Worm (Caenorhabditis elegans) whole organism, L1 larva: ENCODE measurements around the gene rad-54.B.

Source experiments
- C34B4.2 ChIP-seq: sonication (generic microtip); optimal IDR thresholded peaks from 2 replicates; lab custom pipeline; 2017; ENCODE audit warnings: mild to moderate bottlenecking, missing genetic modification characterization, missing compliant biosample characterization
- F16B12.6 ChIP-seq: fragments of 150-350 bp; optimal IDR thresholded peaks from 2 replicates; lab custom pipeline; 2014; ENCODE audit warnings: missing biosample characterization, missing genetic modification characterization
- aha-1 ChIP-seq: fragments of 150-350 bp; optimal IDR thresholded peaks from 2 replicates; lab custom pipeline; 2014; ENCODE audit warnings: missing biosample characterization, missing genetic modification characterization
- alr-1 ChIP-seq: fragments of 200-800 bp; sonication (Bioruptor generic); optimal IDR thresholded peaks from 2 replicates; lab custom pipeline; 2018; ENCODE audit warnings: borderline replicate concordance, mild to moderate bottlenecking, missing genetic modification characterization, missing compliant biosample characterization
- ceh-8 ChIP-seq: fragments of 200-800 bp; sonication (Bioruptor generic); optimal IDR thresholded peaks from 2 replicates; lab custom pipeline; 2018; ENCODE audit warnings: mild to moderate bottlenecking, missing genetic modification characterization, moderate library complexity, missing compliant biosample characterization
- ceh-82 ChIP-seq, 3 experiments: fragments of 150-350 bp in 1 of 3; sonication (generic microtip) in 2 of 3; optimal IDR thresholded peaks; 2 replicates each; lab custom pipeline; 2014 to 2017; ENCODE audit warnings: missing biosample characterization in 3 of 3, missing genetic modification characterization in 3 of 3
- ceh-88 ChIP-seq: fragments of 200-800 bp; sonication (Bioruptor generic); IDR thresholded peaks from 2 replicates; pipeline ENCODE4 v1.3.6; 2022; ENCODE audit warnings: missing genetic modification characterization, missing compliant biosample characterization
- ceh-90 ChIP-seq: sonication (generic microtip); optimal IDR thresholded peaks from 2 replicates; lab custom pipeline; 2016; ENCODE audit warnings: missing genetic modification characterization, missing compliant biosample characterization
- ces-1 ChIP-seq: fragments of 150-350 bp; optimal IDR thresholded peaks from 2 replicates; lab custom pipeline; 2014; ENCODE audit warnings: missing biosample characterization, missing genetic modification reagents, missing genetic modification characterization
- dpl-1 ChIP-seq, 3 experiments: fragments of 150-350 bp in 2 of 3; sonication (generic microtip) in 1 of 3; optimal IDR thresholded peaks; 2 replicates each; lab custom pipeline; 2014 to 2017; ENCODE audit warnings: missing biosample characterization in 3 of 3, missing genetic modification characterization in 3 of 3, missing genetic modification reagents in 3 of 3
- dsc-1 ChIP-seq: sonication (generic microtip); optimal IDR thresholded peaks from 2 replicates; lab custom pipeline; 2016; ENCODE audit warnings: mild to moderate bottlenecking, missing genetic modification characterization, missing compliant biosample characterization
- efl-3 ChIP-seq: fragments of 200-800 bp; sonication (Bioruptor generic); optimal IDR thresholded peaks from 2 replicates; lab custom pipeline; 2018; ENCODE audit warnings: mild to moderate bottlenecking, missing genetic modification characterization, missing compliant biosample characterization
- egl-13 ChIP-seq: sonication (generic microtip); optimal IDR thresholded peaks from 2 replicates; lab custom pipeline; 2016; ENCODE audit warnings: missing genotype, missing genetic modification reagents, missing genetic modification characterization, missing compliant biosample characterization
- elt-3 ChIP-seq, 6 experiments: fragments of 150-350 bp in 1 of 6; sonication (generic microtip); optimal IDR thresholded peaks; 2 replicates each; lab custom pipeline; 2017 to 2018; ENCODE audit warnings: missing biosample characterization in 6 of 6, missing genetic modification characterization in 6 of 6, inconsistent platforms in 1 of 6
- fkh-10 ChIP-seq: sonication (generic microtip); optimal IDR thresholded peaks from 2 replicates; lab custom pipeline; 2017; ENCODE audit warnings: missing biosample characterization, missing genetic modification reagents, missing genetic modification characterization
- fkh-8 ChIP-seq: sonication (generic microtip); optimal IDR thresholded peaks from 2 replicates; lab custom pipeline; 2016; ENCODE audit warnings: mild to moderate bottlenecking, missing genetic modification characterization, missing compliant biosample characterization
- fos-1 ChIP-seq: fragments of 150-350 bp; optimal IDR thresholded peaks from 2 replicates; lab custom pipeline; 2014; ENCODE audit warnings: missing biosample characterization, missing genetic modification characterization
- hlh-17 ChIP-seq: fragments of 200-800 bp; sonication (Bioruptor generic); optimal IDR thresholded peaks from 2 replicates; lab custom pipeline; 2018; ENCODE audit warnings: missing genetic modification characterization, mild to moderate bottlenecking, missing compliant biosample characterization, moderate library complexity, borderline replicate concordance
- hlh-4 ChIP-seq: sonication (generic microtip); optimal IDR thresholded peaks from 2 replicates; lab custom pipeline; 2016; ENCODE audit warnings: mild to moderate bottlenecking, missing genetic modification characterization, missing compliant biosample characterization
- irx-1 ChIP-seq: sonication (generic microtip); optimal IDR thresholded peaks from 2 replicates; lab custom pipeline; 2016; ENCODE audit warnings: missing genetic modification characterization, missing compliant biosample characterization
- isw-1 ChIP-seq: fragments of 200-800 bp; sonication (Bioruptor generic); IDR thresholded peaks from 2 replicates; pipeline ENCODE4 v1.3.6; 2022; ENCODE audit warnings: missing genetic modification characterization, missing compliant biosample characterization
- jun-1 ChIP-seq: fragments of 150-350 bp; optimal IDR thresholded peaks from 2 replicates; lab custom pipeline; 2014; ENCODE audit warnings: missing biosample characterization, missing genetic modification reagents, missing genetic modification characterization
- lin-13 ChIP-seq: fragments of 150-350 bp; optimal IDR thresholded peaks from 2 replicates; lab custom pipeline; 2014; ENCODE audit warnings: missing biosample characterization, missing genetic modification reagents, missing genetic modification characterization
- lin-14 ChIP-seq: fragments of 200-800 bp; sonication (Bioruptor generic); optimal IDR thresholded peaks from 2 replicates; lab custom pipeline; 2018; ENCODE audit warnings: mild to moderate bottlenecking, missing genetic modification characterization, moderate library complexity, missing compliant biosample characterization
- lin-35 ChIP-seq, 2 experiments: fragments of 150-350 bp; optimal IDR thresholded peaks; 2 replicates each; lab custom pipeline; 2014; ENCODE audit warnings: missing biosample characterization in 2 of 2, missing genetic modification characterization in 2 of 2, missing genetic modification reagents in 2 of 2
- lir-3 ChIP-seq: sonication (generic microtip); optimal IDR thresholded peaks from 2 replicates; lab custom pipeline; 2016; ENCODE audit warnings: mild to moderate bottlenecking, missing genetic modification characterization, moderate library complexity, missing compliant biosample characterization; ENCODE audit not compliant: poor library complexity
- mab-9 ChIP-seq: fragments of 200-800 bp; sonication (Bioruptor generic); IDR thresholded peaks from 2 replicates; pipeline ENCODE4 v1.3.6; 2022; ENCODE audit warnings: missing genetic modification reagents, missing genetic modification characterization, missing compliant biosample characterization
- mdl-1 ChIP-seq, 2 experiments: fragments of 150-350 bp; optimal IDR thresholded peaks; 2 replicates each; lab custom pipeline; 2014 to 2017; ENCODE audit warnings: missing biosample characterization in 2 of 2, missing genetic modification characterization in 2 of 2, inconsistent platforms in 1 of 2
- mef-2 ChIP-seq: fragments of 150-350 bp; optimal IDR thresholded peaks from 2 replicates; lab custom pipeline; 2014; ENCODE audit warnings: missing biosample characterization, missing genetic modification characterization
- mep-1 ChIP-seq: fragments of 150-350 bp; optimal IDR thresholded peaks from 2 replicates; lab custom pipeline; 2014; ENCODE audit warnings: missing biosample characterization, missing genetic modification characterization
- nhr-11 ChIP-seq: fragments of 150-350 bp; optimal IDR thresholded peaks from 2 replicates; lab custom pipeline; 2014; ENCODE audit warnings: missing biosample characterization, missing genetic modification characterization
- nhr-12 ChIP-seq: sonication (generic microtip); optimal IDR thresholded peaks from 2 replicates; lab custom pipeline; 2017; ENCODE audit warnings: missing biosample characterization, missing genetic modification characterization
- nhr-19 ChIP-seq: fragments of 200-800 bp; sonication (Bioruptor generic); conservative IDR thresholded peaks from 2 replicates; pipeline ENCODE4 v1.3.6; 2022; ENCODE audit warnings: missing genetic modification characterization, missing compliant biosample characterization
- nhr-20 ChIP-seq: sonication (generic microtip); optimal IDR thresholded peaks from 2 replicates; lab custom pipeline; 2016; ENCODE audit warnings: mild to moderate bottlenecking, missing genetic modification characterization, missing compliant biosample characterization
- nhr-237 ChIP-seq: fragments of 150-350 bp; optimal IDR thresholded peaks from 2 replicates; lab custom pipeline; 2014; ENCODE audit warnings: missing biosample characterization, missing genetic modification characterization
- nhr-28 ChIP-seq: fragments of 150-350 bp; optimal IDR thresholded peaks from 2 replicates; lab custom pipeline; 2014; ENCODE audit warnings: missing biosample characterization, missing genetic modification characterization
- nhr-47 ChIP-seq: sonication (generic microtip); optimal IDR thresholded peaks from 2 replicates; lab custom pipeline; 2016; ENCODE audit warnings: mild to moderate bottlenecking, missing genetic modification characterization, moderate library complexity, missing compliant biosample characterization
- nhr-71 ChIP-seq: sonication (generic microtip); optimal IDR thresholded peaks from 2 replicates; lab custom pipeline; 2016; ENCODE audit warnings: mild to moderate bottlenecking, missing genetic modification characterization, moderate library complexity, missing compliant biosample characterization
- nhr-85 ChIP-seq: sonication (generic microtip); peaks from one replicate; lab custom pipeline; 2016; ENCODE audit warnings: missing genetic modification characterization, inconsistent platforms, missing compliant biosample characterization
- nhr-90 ChIP-seq: sonication (generic microtip); optimal IDR thresholded peaks from 2 replicates; lab custom pipeline; 2016; ENCODE audit warnings: mild to moderate bottlenecking, missing genetic modification characterization, missing compliant biosample characterization; ENCODE audit not compliant: poor library complexity
- pax-3 ChIP-seq: fragments of 200-800 bp; sonication (Bioruptor generic); optimal IDR thresholded peaks from 2 replicates; lab custom pipeline; 2018; ENCODE audit warnings: mild to moderate bottlenecking, missing genetic modification characterization, moderate library complexity, missing compliant biosample characterization
- rnt-1 ChIP-seq: sonication (generic microtip); optimal IDR thresholded peaks from 2 replicates; lab custom pipeline; 2016; ENCODE audit warnings: mild to moderate bottlenecking, missing genetic modification characterization, moderate library complexity, missing compliant biosample characterization
- skn-1 ChIP-seq: fragments of 150-350 bp; optimal IDR thresholded peaks from 2 replicates; lab custom pipeline; 2014; ENCODE audit warnings: missing biosample characterization, missing genetic modification characterization
- snpc-4 ChIP-seq: fragments of 150-350 bp; optimal IDR thresholded peaks from 2 replicates; lab custom pipeline; 2014; ENCODE audit warnings: missing biosample characterization, missing genetic modification characterization
- snu-23 ChIP-seq: sonication (generic microtip); optimal IDR thresholded peaks from 2 replicates; lab custom pipeline; 2016; ENCODE audit warnings: missing genetic modification characterization, missing compliant biosample characterization
- sox-4 ChIP-seq: sonication (generic microtip); optimal IDR thresholded peaks from 2 replicates; lab custom pipeline; 2016; ENCODE audit warnings: missing genetic modification characterization, missing compliant biosample characterization
- sptf-1 ChIP-seq: fragments of 150-350 bp; optimal IDR thresholded peaks from 2 replicates; lab custom pipeline; 2014; ENCODE audit warnings: missing biosample characterization, missing genetic modification characterization
- sup-37 ChIP-seq: fragments of 200-800 bp; sonication (Bioruptor generic); optimal IDR thresholded peaks from 2 replicates; lab custom pipeline; 2018; ENCODE audit warnings: mild to moderate bottlenecking, missing genetic modification characterization, missing compliant biosample characterization
- swsn-7 ChIP-seq: sonication (generic microtip); optimal IDR thresholded peaks from 2 replicates; lab custom pipeline; 2016; ENCODE audit warnings: missing genetic modification characterization, missing compliant biosample characterization
- unc-30 ChIP-seq: sonication (generic microtip); optimal IDR thresholded peaks from 2 replicates; lab custom pipeline; 2017; ENCODE audit warnings: missing biosample characterization, missing genetic modification characterization
- unc-98 ChIP-seq: fragments of 200-800 bp; sonication (Bioruptor generic); IDR thresholded peaks from 2 replicates; pipeline ENCODE4 v1.3.6; 2022; ENCODE audit warnings: missing genetic modification characterization, missing compliant biosample characterization
- vab-15 ChIP-seq: sonication (generic microtip); optimal IDR thresholded peaks from 2 replicates; lab custom pipeline; 2017; ENCODE audit warnings: missing genotype, mild to moderate bottlenecking, missing genetic modification characterization, missing compliant biosample characterization
- ztf-11 ChIP-seq, 2 experiments: sonication (generic microtip); optimal IDR thresholded peaks; 2 replicates each; lab custom pipeline; 2016 to 2017; ENCODE audit warnings: missing genetic modification characterization in 2 of 2, missing biosample characterization in 1 of 2, missing compliant biosample characterization in 1 of 2

Gene rad-54.B

DNA sequence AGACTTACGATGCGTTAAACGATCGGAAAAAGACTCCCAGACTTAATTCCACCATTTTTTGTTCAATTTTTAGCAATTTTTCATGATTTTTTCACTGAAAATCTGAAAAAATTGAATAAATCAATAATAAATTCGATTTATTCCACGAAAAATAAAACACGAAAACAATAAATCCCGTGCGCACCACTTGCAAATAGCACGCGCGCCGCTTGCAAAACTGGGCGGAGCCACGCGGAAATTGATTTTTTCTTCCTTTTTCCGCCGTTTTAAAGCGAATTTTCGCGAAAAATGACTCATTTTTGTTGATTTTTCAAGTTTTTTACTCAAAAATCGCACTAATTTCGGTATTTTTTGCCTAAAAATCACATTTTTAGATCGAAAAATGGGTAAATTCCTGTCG lies 3.1 kb upstream of the rad-54.B start, which contains the start of the genes Y116A8C.9 and arf-6 (continued):
- no peak for TF ChIP-seq mdl-1 (tag; optimal IDR thresholded peaks at IDR 0.05; lab: Kevin White, UChicago)
- TF ChIP-seq F16B12.6 (tag; lab: Kevin White, UChicago), result peak; percentile 18
- peak; percentile 43 for TF ChIP-seq isw-1 (GFP tag; lab: Robert Waterston, UW)
- TF ChIP-seq sup-37, result no peak
- TF ChIP-seq nhr-20 (tag; lab: Kevin White, UChicago), result peak; percentile 63
- TF ChIP-seq alr-1 (tag; lab: Kevin White, UChicago), result no peak
- no peak for TF ChIP-seq hlh-4
- TF ChIP-seq skn-1 (tag; lab: Kevin White, UChicago), result peak; percentile 73
- no peak for TF ChIP-seq efl-3 (GFP tag; lab: Kevin White, UChicago)
- TF ChIP-seq C34B4.2 (tag; lab: Kevin White, UChicago), result no peak
- TF ChIP-seq egl-13 (tag; lab: Kevin White, UChicago), result peak; percentile 46
- TF ChIP-seq pax-3, result peak; percentile 6
- TF ChIP-seq irx-1 (tag; lab: Kevin White, UChicago), result peak; percentile 22
- peak; percentile 75 for TF ChIP-seq snu-23
- TF ChIP-seq dsc-1, result peak; percentile 76
- peak; percentile 75 for TF ChIP-seq nhr-90
- peak; percentile 3 for TF ChIP-seq fkh-10 (GFP tag; lab: Kevin White, UChicago)
- no peak for TF ChIP-seq aha-1 (tag; lab: Kevin White, UChicago)
- no peak for TF ChIP-seq ces-1 (GFP tag; lab: Kevin White, UChicago)
- TF ChIP-seq mab-9 (GFP tag; lab: Robert Waterston, UW), result no peak
- TF ChIP-seq sox-4 (tag; lab: Kevin White, UChicago), result peak; percentile 68
- TF ChIP-seq rnt-1, result no peak
- TF ChIP-seq lin-14 (GFP tag; lab: Kevin White, UChicago), result no peak
- no peak for TF ChIP-seq mef-2 (tag; lab: Kevin White, UChicago)
- TF ChIP-seq lin-35 (GFP tag; optimal IDR thresholded peaks at IDR 0.05; lab: Kevin White, UChicago), result peak; percentile 32 to 53
- peak; percentile 12 to 61 (median 44) for TF ChIP-seq dpl-1 (GFP tag; optimal IDR thresholded peaks at IDR 0.05; lab: Kevin White, UChicago)
- TF ChIP-seq vab-15 (tag; lab: Kevin White, UChicago), result no peak
- TF ChIP-seq nhr-11 (tag; lab: Kevin White, UChicago), result no peak
- TF ChIP-seq mep-1 (tag; lab: Kevin White, UChicago), result peak; percentile 70
- TF ChIP-seq nhr-85 (tag; lab: Kevin White, UChicago), result peak; percentile 86
- no peak for TF ChIP-seq ceh-90 (tag; lab: Kevin White, UChicago)
- peak; percentile 9 for TF ChIP-seq fos-1
- TF ChIP-seq ztf-11 (tag; optimal IDR thresholded peaks at IDR 0.05; lab: Kevin White, UChicago), result peak; percentile 12 to 77
- TF ChIP-seq jun-1 (tag; lab: Kevin White, UChicago), result no peak
- TF ChIP-seq snpc-4 (tag; lab: Kevin White, UChicago), result peak; percentile 71
- TF ChIP-seq elt-3 (tag; optimal IDR thresholded peaks at IDR 0.05; lab: Kevin White, UChicago), result peak in 1 of 6 experiments; percentile 36
- TF ChIP-seq lir-3 (tag; lab: Kevin White, UChicago), result no peak
- peak; percentile 10 for TF ChIP-seq fkh-8 (tag; lab: Kevin White, UChicago)
- TF ChIP-seq ceh-88, result no peak
- TF ChIP-seq nhr-71 (tag; lab: Kevin White, UChicago), result peak; percentile 75
- no peak for TF ChIP-seq nhr-237 (tag; lab: Kevin White, UChicago)
- peak; percentile 70 for TF ChIP-seq nhr-19 (GFP tag; lab: Robert Waterston, UW)
- TF ChIP-seq unc-30, result no peak
- peak; percentile 0 for TF ChIP-seq ceh-8 (GFP tag; lab: Kevin White, UChicago)
- no peak for TF ChIP-seq nhr-28 (tag; lab: Kevin White, UChicago)
- TF ChIP-seq nhr-12 (tag; lab: Kevin White, UChicago), result no peak
- peak; percentile 62 for TF ChIP-seq lin-13 (GFP tag; lab: Kevin White, UChicago)
- no peak for TF ChIP-seq unc-98 (GFP tag; lab: Robert Waterston, UW)
- peak; percentile 50 to 60 (median 60) for TF ChIP-seq ceh-82 (tag; optimal IDR thresholded peaks at IDR 0.05; lab: Kevin White, UChicago)
- TF ChIP-seq nhr-47, result peak; percentile 74
- no peak for TF ChIP-seq sptf-1 (tag; lab: Kevin White, UChicago)
- no peak for TF ChIP-seq hlh-17 (GFP tag; lab: Kevin White, UChicago)
- peak; percentile 72 for TF ChIP-seq swsn-7 (tag; lab: Kevin White, UChicago)
